Worm (Caenorhabditis elegans) whole organism, midembryonic: ENCODE results near the gene lec-2.
"Not testable (repeated sequence)": the region's sequence is repeated elsewhere in the genome, so short reads cannot be mapped to it uniquely, and the experiment has no call there.

Source experiments
- T22C8.4 ChIP-seq: fragments of 200-800 bp; sonication (Bioruptor generic); IDR thresholded peaks from 2 replicates; pipeline ENCODE4 v1.3.6; 2022; ENCODE audit warnings: missing genetic modification characterization, missing compliant biosample characterization
- cog-1 ChIP-seq: sonication (generic microtip); optimal IDR thresholded peaks from 2 replicates; lab custom pipeline; 2016; ENCODE audit warnings: missing genetic modification characterization, missing compliant biosample characterization
- flt-1 ChIP-seq: fragments of 200-800 bp; sonication (Bioruptor generic); IDR thresholded peaks from 2 replicates; pipeline ENCODE4 v1.3.6; 2022; ENCODE audit warnings: missing genetic modification characterization, missing compliant biosample characterization
- klf-2 ChIP-seq: fragments of 200-800 bp; sonication (Bioruptor generic); conservative IDR thresholded peaks from 2 replicates; pipeline ENCODE4 v1.3.6; 2022; ENCODE audit warnings: missing genetic modification reagents, missing genetic modification characterization, missing compliant biosample characterization
- med-1 ChIP-seq: sonication (generic microtip); optimal IDR thresholded peaks from 2 replicates; lab custom pipeline; 2017; ENCODE audit warnings: missing genetic modification characterization, mild to moderate bottlenecking, missing compliant biosample characterization, antibody characterized with exemption, missing genetic modification reagents; ENCODE audit not compliant: insufficient read depth
- ref-1 ChIP-seq: fragments of 200-800 bp; sonication (Bioruptor generic); conservative IDR thresholded peaks from 2 replicates; pipeline ENCODE4 v1.3.6; 2022; ENCODE audit warnings: missing genetic modification reagents, missing genetic modification characterization, missing compliant biosample characterization
- tab-1 ChIP-seq: fragments of 200-800 bp; sonication (Bioruptor generic); IDR thresholded peaks from 2 replicates; pipeline ENCODE4 v1.3.6; 2022; ENCODE audit warnings: missing genetic modification characterization, missing compliant biosample characterization
- ztf-23 ChIP-seq: fragments of 200-800 bp; sonication (Bioruptor generic); IDR thresholded peaks from 2 replicates; pipeline ENCODE4 v1.3.6; 2022; ENCODE audit warnings: missing genetic modification reagents, missing genetic modification characterization, missing compliant biosample characterization
- ztf-29 ChIP-seq: fragments of 200-800 bp; sonication (Bioruptor generic); IDR thresholded peaks from 2 replicates; pipeline ENCODE4 v1.3.6; 2022; ENCODE audit warnings: missing genetic modification reagents, missing genetic modification characterization, missing compliant biosample characterization

Gene lec-2

ce11 chrII:10014384-10014783, 1.6 kb downstream of the lec-2 start:
- no peak for TF ChIP-seq tab-1 (GFP tag; lab: Robert Waterston, UW)
- TF ChIP-seq ref-1 (GFP tag; lab: Robert Waterston, UW) = no peak
- no peak for TF ChIP-seq ztf-29
- TF ChIP-seq ztf-23 (GFP tag; lab: Robert Waterston, UW) = no peak
- no peak for TF ChIP-seq flt-1
- TF ChIP-seq med-1 (GFP tag; lab: Kevin White, UChicago) = no peak
- no peak for TF ChIP-seq T22C8.4
- no peak for TF ChIP-seq klf-2 (GFP tag; lab: Robert Waterston, UW)
- TF ChIP-seq cog-1 (tag; lab: Kevin White, UChicago) = no peak

- TF ChIP-seq ztf-23 (GFP tag; lab: Robert Waterston, UW) (no peak), med-1 (GFP tag; lab: Kevin White, UChicago) (no peak), T22C8.4 (no peak), cog-1 (tag; lab: Kevin White, UChicago) (no peak), flt-1 (no peak), klf-2 (GFP tag; lab: Robert Waterston, UW) (no peak), ref-1 (GFP tag; lab: Robert Waterston, UW) (no peak), tab-1 (GFP tag; lab: Robert Waterston, UW) (no peak), ztf-29 (no peak)
Measured at ce11 chrII:10012490-10012889, 3.5 kb downstream of the lec-2 start.

- no peak for TF ChIP-seq ztf-29
- no peak for TF ChIP-seq flt-1
- TF ChIP-seq cog-1 (tag; lab: Kevin White, UChicago) = no peak
- no peak for TF ChIP-seq klf-2 (GFP tag; lab: Robert Waterston, UW)
- TF ChIP-seq T22C8.4 = no peak
- TF ChIP-seq med-1 (GFP tag; lab: Kevin White, UChicago) = no peak
- TF ChIP-seq ref-1 (GFP tag; lab: Robert Waterston, UW) = no peak
- no peak for TF ChIP-seq ztf-23 (GFP tag; lab: Robert Waterston, UW)
- no peak for TF ChIP-seq tab-1 (GFP tag; lab: Robert Waterston, UW)
Measured at ce11 chrII:10011733-10012132, 4.2 kb downstream of the lec-2 start.

ce11 chrII:10010914-10011313, 5.1 kb downstream of the lec-2 start:
- TF ChIP-seq cog-1 (tag; lab: Kevin White, UChicago) (no peak), ztf-23 (GFP tag; lab: Robert Waterston, UW) (no peak), flt-1 (no peak), T22C8.4 (no peak), klf-2 (GFP tag; lab: Robert Waterston, UW) (no peak), med-1 (GFP tag; lab: Kevin White, UChicago) (no peak), ref-1 (GFP tag; lab: Robert Waterston, UW) (no peak), tab-1 (GFP tag; lab: Robert Waterston, UW) (no peak), ztf-29 (no peak)

- TF ChIP-seq T22C8.4 (no peak), ztf-23 (GFP tag; lab: Robert Waterston, UW) (no peak), klf-2 (GFP tag; lab: Robert Waterston, UW) (no peak), cog-1 (tag; lab: Kevin White, UChicago) (no peak), tab-1 (GFP tag; lab: Robert Waterston, UW) (no peak), med-1 (GFP tag; lab: Kevin White, UChicago) (no peak), flt-1 (no peak), ref-1 (GFP tag; lab: Robert Waterston, UW) (no peak), ztf-29 (no peak)
Measured at ce11 chrII:10008552-10008951, 7.4 kb downstream of the lec-2 start.

- TF ChIP-seq cog-1 (tag; lab: Kevin White, UChicago) = no peak
- no peak for TF ChIP-seq flt-1
- no peak for TF ChIP-seq ztf-29
- no peak for TF ChIP-seq ref-1 (GFP tag; lab: Robert Waterston, UW)
- TF ChIP-seq ztf-23 (GFP tag; lab: Robert Waterston, UW) = no peak
- no peak for TF ChIP-seq klf-2 (GFP tag; lab: Robert Waterston, UW)
- TF ChIP-seq T22C8.4 = no peak
- no peak for TF ChIP-seq tab-1 (GFP tag; lab: Robert Waterston, UW)
- TF ChIP-seq med-1 (GFP tag; lab: Kevin White, UChicago) = no peak
Measured at ce11 chrII:10007917-10008316, 8.1 kb downstream of the lec-2 start, which contains the start of gene ZK892.5. TSS of gene ZK892.5 (plus strand) at chrII:10008217.

- TF ChIP-seq ztf-29; tab-1 (GFP tag; lab: Robert Waterston, UW); ztf-23 (GFP tag; lab: Robert Waterston, UW): not testable (repeated sequence)
Measured at ce11 chrII:10006266-10006665, 9.7 kb downstream of the lec-2 start, which contains the start of gene ZK892.4. TSS of gene ZK892.4 (plus strand) at chrII:10006566.

- no peak for TF ChIP-seq flt-1
- TF ChIP-seq ref-1 (GFP tag; lab: Robert Waterston, UW) = no peak
- TF ChIP-seq med-1 (GFP tag; lab: Kevin White, UChicago) = no peak
- no peak for TF ChIP-seq tab-1 (GFP tag; lab: Robert Waterston, UW)
- no peak for TF ChIP-seq klf-2 (GFP tag; lab: Robert Waterston, UW)
- TF ChIP-seq ztf-23 (GFP tag; lab: Robert Waterston, UW) = no peak
- TF ChIP-seq T22C8.4 = no peak
- no peak for TF ChIP-seq ztf-29
- no peak for TF ChIP-seq cog-1 (tag; lab: Kevin White, UChicago)
Measured at ce11 chrII:10001546-10001945, 14.4 kb downstream of the lec-2 start, which contains the start of gene ZK892.3. TSS of gene ZK892.3 (plus strand) at chrII:10001846.

ce11 chrII:10001065-10001464, 14.9 kb downstream of the lec-2 start, which contains the start of gene nlt-1:
TSS of gene nlt-1 (minus strand) at chrII:10001142.
- TF ChIP-seq flt-1 (no peak), tab-1 (GFP tag; lab: Robert Waterston, UW) (no peak), ztf-29 (no peak), ztf-23 (GFP tag; lab: Robert Waterston, UW) (no peak), T22C8.4 (no peak), cog-1 (tag; lab: Kevin White, UChicago) (no peak), ref-1 (GFP tag; lab: Robert Waterston, UW) (no peak), klf-2 (GFP tag; lab: Robert Waterston, UW) (no peak)

- TF ChIP-seq klf-2 (GFP tag; lab: Robert Waterston, UW) = no peak
Measured at ce11 chrII:9994679-9995078, 21.3 kb downstream of the lec-2 start.
